Fruit fly (Drosophila melanogaster): ENCODE data around the gene CG9777.

Gene CG9777

dm6 chrX:16610601-16611058 is 21.4 kb downstream of the CG9777 start, which contains the start of gene mbt (continued):
- peak; percentile 20 for TF ChIP-seq grau (tag; optimal IDR thresholded peaks at IDR 0.05)
- TF ChIP-seq tll (GFP tag; optimal IDR thresholded peaks at IDR 0.05), result no peak
- TF ChIP-seq HLH4C (GFP tag; IDR thresholded peaks at IDR 0.05; ENCODE audit: partially characterized antibody), result peak; percentile 82
- TF ChIP-seq CG3163 (GFP tag; optimal IDR thresholded peaks at IDR 0.05), result no peak
- TF ChIP-seq lilli (GFP tag; optimal IDR thresholded peaks at IDR 0.05), result peak; percentile 29
- TF ChIP-seq ato (GFP tag; IDR thresholded peaks at IDR 0.05; ENCODE audit: partially characterized antibody), result peak; percentile 83
- no peak for TF ChIP-seq CG6683 (GFP tag; optimal IDR thresholded peaks at IDR 0.05)
- peak; percentile 26 for TF ChIP-seq B-H2 (GFP tag; optimal IDR thresholded peaks at IDR 0.05)
- TF ChIP-seq Hsf (GFP tag; optimal IDR thresholded peaks at IDR 0.05), result peak; percentile 7
- TF ChIP-seq vnd (GFP tag; IDR thresholded peaks at IDR 0.05; ENCODE audit: partially characterized antibody), result peak; percentile 82
- TF ChIP-seq CG2875 (GFP tag; optimal IDR thresholded peaks at IDR 0.05), result no peak
- peak; percentile 99 for TF ChIP-seq Sry-δ (GFP tag; optimal IDR thresholded peaks at IDR 0.05)
- no peak for TF ChIP-seq pan (optimal IDR thresholded peaks at IDR 0.05)
- TF ChIP-seq pan (GFP tag; optimal IDR thresholded peaks at IDR 0.05 in 1 of 2, IDR thresholded peaks at IDR 0.05 in 1 of 2), result no peak
- TF ChIP-seq CG7928 (GFP tag; optimal IDR thresholded peaks at IDR 0.05), result no peak
- peak; percentile 45 for TF ChIP-seq Nf-YC (tag; optimal IDR thresholded peaks at IDR 0.05)
- TF ChIP-seq CG34376 (GFP tag; optimal IDR thresholded peaks at IDR 0.05), result peak; percentile 62
- no peak for TF ChIP-seq oc (tag; optimal IDR thresholded peaks at IDR 0.05)
- TF ChIP-seq salm (tag; optimal IDR thresholded peaks at IDR 0.05), result no peak
- peak; percentile 86 for TF ChIP-seq CG7963 (GFP tag; IDR thresholded peaks at IDR 0.05; ENCODE audit: partially characterized antibody)
- TF ChIP-seq inv (GFP tag; IDR thresholded peaks at IDR 0.05; ENCODE audit: partially characterized antibody), result peak; percentile 89
- TF ChIP-seq CG17385 (GFP tag; optimal IDR thresholded peaks at IDR 0.05), result peak; percentile 14
- TF ChIP-seq stwl (tag; optimal IDR thresholded peaks at IDR 0.05), result peak; percentile 31
- peak; percentile 82 for TF ChIP-seq CG14860 (GFP tag; IDR thresholded peaks at IDR 0.05; ENCODE audit: partially characterized antibody)
- TF ChIP-seq Ptx1 (GFP tag; IDR thresholded peaks at IDR 0.05), result no peak
- no peak for TF ChIP-seq Gug (GFP tag; IDR thresholded peaks at IDR 0.05)
- peak in 1 of 3 experiments; percentile 42 for TF ChIP-seq Stat92E (GFP tag; optimal IDR thresholded peaks at IDR 0.05)
- TF ChIP-seq Nf-YB (GFP tag; optimal IDR thresholded peaks at IDR 0.05), result peak; percentile 7
- peak; percentile 74 for TF ChIP-seq sna (GFP tag; IDR thresholded peaks at IDR 0.05; ENCODE audit: partially characterized antibody)
- no peak for TF ChIP-seq CG3281 (GFP tag; optimal IDR thresholded peaks at IDR 0.05)
- peak; percentile 87 for TF ChIP-seq Hr39 (optimal IDR thresholded peaks at IDR 0.05)
- TF ChIP-seq YL-1 (GFP tag; optimal IDR thresholded peaks at IDR 0.05), result peak; percentile 83
- peak in 1 of 2 experiments; percentile 23 for TF ChIP-seq dpn (GFP tag; optimal IDR thresholded peaks at IDR 0.05)
- TF ChIP-seq CG8478 (optimal IDR thresholded peaks at IDR 0.05), result peak; percentile 85
- TF ChIP-seq Pdp1 (GFP tag; optimal IDR thresholded peaks at IDR 0.05), result peak in 1 of 2 experiments; percentile 7
- TF ChIP-seq CG17359 (tag; optimal IDR thresholded peaks at IDR 0.05), result no peak
- no peak for TF ChIP-seq Vsx1 (GFP tag; optimal IDR thresholded peaks at IDR 0.05)
- 0 out of 3 replicates have a peak, but pooled peaks have one; percentile 24 for TF ChIP-seq zfh1 (GFP tag; IDR thresholded peaks at IDR 0.05)
- TF ChIP-seq maf-S (GFP tag; optimal IDR thresholded peaks at IDR 0.05), result peak; percentile 21
- TF ChIP-seq chinmo (GFP tag; IDR thresholded peaks at IDR 0.05; ENCODE audit: partially characterized antibody), result peak; percentile 76; the same call in 1 of the 4 replicates
- TF ChIP-seq knrl (GFP tag; IDR thresholded peaks at IDR 0.05; ENCODE audit: partially characterized antibody), result peak; percentile 92
- no peak for TF ChIP-seq H2.0 (GFP tag; IDR thresholded peaks at IDR 0.05)
- TF ChIP-seq CG9609 (GFP tag; optimal IDR thresholded peaks at IDR 0.05), result peak; percentile 40
- peak; percentile 85 for TF ChIP-seq CG34224 (GFP tag; IDR thresholded peaks at IDR 0.05; ENCODE audit: partially characterized antibody)
- peak; percentile 53 for TF ChIP-seq sqz (GFP tag; optimal IDR thresholded peaks at IDR 0.05)
- peak; percentile 86 for TF ChIP-seq zen2 (GFP tag; IDR thresholded peaks at IDR 0.05; ENCODE audit: partially characterized antibody)
- TF ChIP-seq HHEX (GFP tag; optimal IDR thresholded peaks at IDR 0.05), result no peak
- peak; percentile 53 for TF ChIP-seq trem (tag; optimal IDR thresholded peaks at IDR 0.05)
- TF ChIP-seq Usf (GFP tag; optimal IDR thresholded peaks at IDR 0.05), result no peak
